Worm (Caenorhabditis elegans) whole organism, mixed stage, embryonic: Measurements from ENCODE around the gene R02F2.8.

Source experiments
- M03D4.4 ChIP-seq: sonication (generic microtip); optimal IDR thresholded peaks from 2 replicates; lab custom pipeline; 2017; ENCODE audit warnings: mild to moderate bottlenecking, missing genetic modification characterization, missing compliant biosample characterization
- bed-3 ChIP-seq: fragments of 200-800 bp; sonication (Bioruptor generic); optimal IDR thresholded peaks from 3 replicates; lab custom pipeline; 2018; ENCODE audit warnings: mild to moderate bottlenecking, missing genetic modification characterization, moderate library complexity, missing compliant biosample characterization
- blmp-1 ChIP-seq: fragments of 150-350 bp; optimal IDR thresholded peaks from 2 replicates; lab custom pipeline; 2014; ENCODE audit warnings: missing biosample characterization, missing genetic modification characterization
- ceh-39 ChIP-seq: fragments of 150-350 bp; optimal IDR thresholded peaks from 2 replicates; lab custom pipeline; 2014; ENCODE audit warnings: missing biosample characterization, missing genetic modification characterization
- ceh-43 ChIP-seq: fragments of 200-800 bp; sonication (Bioruptor generic); optimal IDR thresholded peaks from 2 replicates; lab custom pipeline; 2018; ENCODE audit warnings: mild to moderate bottlenecking, missing genetic modification characterization, moderate library complexity, missing compliant biosample characterization
- ceh-83 ChIP-seq: fragments of 200-800 bp; sonication (Bioruptor generic); optimal IDR thresholded peaks from 2 replicates; lab custom pipeline; 2018; ENCODE audit warnings: mild to moderate bottlenecking, missing genetic modification characterization, missing compliant biosample characterization
- ces-1 ChIP-seq: fragments of 150-350 bp; optimal IDR thresholded peaks from 2 replicates; lab custom pipeline; 2014; ENCODE audit warnings: missing biosample characterization, missing genetic modification reagents, missing genetic modification characterization
- cnd-1 ChIP-seq: fragments of 200-800 bp; sonication (Bioruptor generic); optimal IDR thresholded peaks from 2 replicates; lab custom pipeline; 2018; ENCODE audit warnings: mild to moderate bottlenecking, missing genetic modification characterization, missing compliant biosample characterization
- drap-1 ChIP-seq: fragments of 200-800 bp; sonication (Bioruptor generic); optimal IDR thresholded peaks from 3 replicates; lab custom pipeline; 2018; ENCODE audit warnings: mild to moderate bottlenecking, missing genetic modification characterization, missing compliant biosample characterization
- elt-1 ChIP-seq: sonication (generic microtip); optimal IDR thresholded peaks from 2 replicates; lab custom pipeline; 2017; ENCODE audit warnings: missing genetic modification characterization, mild to moderate bottlenecking, missing compliant biosample characterization, antibody characterized with exemption, moderate library complexity, borderline replicate concordance; ENCODE audit not compliant: insufficient read depth
- elt-3 ChIP-seq: fragments of 150-350 bp; optimal IDR thresholded peaks from 2 replicates; lab custom pipeline; 2014; ENCODE audit warnings: missing biosample characterization, missing genetic modification characterization
- flh-1 ChIP-seq: fragments of 200-800 bp; sonication (Bioruptor generic); optimal IDR thresholded peaks from 2 replicates; lab custom pipeline; 2018; ENCODE audit warnings: mild to moderate bottlenecking, missing genetic modification characterization, moderate library complexity, missing compliant biosample characterization
- hlh-1 ChIP-seq: fragments of 150-350 bp; optimal IDR thresholded peaks from 2 replicates; lab custom pipeline; 2014; ENCODE audit warnings: missing biosample characterization, missing genetic modification reagents, missing genetic modification characterization
- lin-13 ChIP-seq: fragments of 150-350 bp; optimal IDR thresholded peaks from 2 replicates; lab custom pipeline; 2014; ENCODE audit warnings: missing biosample characterization, missing genetic modification characterization
- lin-32 ChIP-seq: fragments of 200-800 bp; sonication (Bioruptor generic); optimal IDR thresholded peaks from 2 replicates; lab custom pipeline; 2018; ENCODE audit warnings: mild to moderate bottlenecking, missing genetic modification characterization, missing compliant biosample characterization
- lsy-2 ChIP-seq: fragments of 150-350 bp; optimal IDR thresholded peaks from 2 replicates; lab custom pipeline; 2014; ENCODE audit warnings: missing biosample characterization, missing genetic modification characterization
- mab-5 ChIP-seq: fragments of 150-350 bp; optimal IDR thresholded peaks from 2 replicates; lab custom pipeline; 2014; ENCODE audit warnings: missing biosample characterization, missing genetic modification characterization
- mep-1 ChIP-seq: fragments of 150-350 bp; optimal IDR thresholded peaks from 2 replicates; lab custom pipeline; 2017; ENCODE audit warnings: missing biosample characterization, missing genetic modification reagents, missing genetic modification characterization, inconsistent platforms
- mls-2 ChIP-seq: sonication (generic microtip); optimal IDR thresholded peaks from 2 replicates; lab custom pipeline; 2016; ENCODE audit warnings: mild to moderate bottlenecking, missing genetic modification characterization, moderate library complexity, missing compliant biosample characterization
- nhr-12 ChIP-seq: fragments of 150-350 bp; optimal IDR thresholded peaks from 2 replicates; lab custom pipeline; 2014; ENCODE audit warnings: missing biosample characterization, missing genetic modification characterization
- nhr-2 ChIP-seq: fragments of 150-350 bp; optimal IDR thresholded peaks from 2 replicates; lab custom pipeline; 2014; ENCODE audit warnings: missing biosample characterization, missing genetic modification characterization
- nhr-237 ChIP-seq: fragments of 150-350 bp; optimal IDR thresholded peaks from 2 replicates; lab custom pipeline; 2014; ENCODE audit warnings: missing biosample characterization, missing genetic modification characterization
- nhr-28 ChIP-seq: fragments of 150-350 bp; optimal IDR thresholded peaks from 2 replicates; lab custom pipeline; 2014; ENCODE audit warnings: missing biosample characterization, missing genetic modification characterization
- nhr-76 ChIP-seq: sonication (generic microtip); optimal IDR thresholded peaks from 2 replicates; lab custom pipeline; 2017; ENCODE audit warnings: missing biosample characterization, missing genetic modification characterization
- pha-4 ChIP-seq: fragments of 150-350 bp; optimal IDR thresholded peaks from 2 replicates; lab custom pipeline; 2018; ENCODE audit warnings: missing biosample characterization, missing genetic modification reagents, missing genetic modification characterization
- sem-2 ChIP-seq: fragments of 200-800 bp; sonication (Bioruptor generic); optimal IDR thresholded peaks from 2 replicates; lab custom pipeline; 2018; ENCODE audit warnings: mild to moderate bottlenecking, missing genetic modification characterization, missing compliant biosample characterization
- snpc-4 ChIP-seq: fragments of 150-350 bp; optimal IDR thresholded peaks from 2 replicates; lab custom pipeline; 2014; ENCODE audit warnings: missing biosample characterization, missing genetic modification characterization
- sptf-1 ChIP-seq: sonication (generic microtip); optimal IDR thresholded peaks from 2 replicates; lab custom pipeline; 2017; ENCODE audit warnings: mild to moderate bottlenecking, missing genetic modification characterization, moderate library complexity, missing compliant biosample characterization
- tbx-8 ChIP-seq: fragments of 200-800 bp; sonication (Bioruptor generic); optimal IDR thresholded peaks from 2 replicates; lab custom pipeline; 2018; ENCODE audit warnings: mild to moderate bottlenecking, missing genetic modification characterization, moderate library complexity, missing compliant biosample characterization
- unc-39 ChIP-seq: fragments of 150-350 bp; optimal IDR thresholded peaks from 2 replicates; lab custom pipeline; 2014; ENCODE audit warnings: missing biosample characterization, missing genetic modification characterization
- unc-62 ChIP-seq: fragments of 150-350 bp; optimal IDR thresholded peaks from 2 replicates; lab custom pipeline; 2014; ENCODE audit warnings: missing biosample characterization, missing genetic modification reagents, missing genetic modification characterization
- zip-8 ChIP-seq: fragments of 150-350 bp; optimal IDR thresholded peaks from 2 replicates; lab custom pipeline; 2014; ENCODE audit warnings: missing biosample characterization, missing genetic modification characterization
- ztf-11 ChIP-seq: fragments of 150-350 bp; optimal IDR thresholded peaks from 2 replicates; lab custom pipeline; 2014; ENCODE audit warnings: missing biosample characterization, missing genetic modification characterization

Gene R02F2.8

ce11 chrIII:5508669-5509068 lies 13.6 kb upstream of the R02F2.8 start, which contains the start of gene D1044.7:
TSS of gene D1044.7 (minus strand) at chrIII:5508769.
- no peak for TF ChIP-seq lsy-2 (tag; lab: Kevin White, UChicago)
- no peak for TF ChIP-seq elt-3 (tag; lab: Kevin White, UChicago)
- TF ChIP-seq flh-1 (GFP tag; lab: Kevin White, UChicago) = no peak
- no peak for TF ChIP-seq cnd-1
- no peak for TF ChIP-seq drap-1 (GFP tag; lab: Kevin White, UChicago)
- TF ChIP-seq hlh-1 (tag; lab: Kevin White, UChicago) = no peak
- TF ChIP-seq ceh-83 (GFP tag; lab: Kevin White, UChicago) = no peak
- no peak for TF ChIP-seq bed-3 (GFP tag; lab: Kevin White, UChicago)
- TF ChIP-seq mls-2 = no peak
- TF ChIP-seq unc-39 (tag; lab: Kevin White, UChicago) = no peak
- no peak for TF ChIP-seq M03D4.4 (tag; lab: Kevin White, UChicago)
- no peak for TF ChIP-seq lin-13

ce11 chrIII:5506936-5507335 lies 11.9 kb upstream of the R02F2.8 start:
- TF ChIP-seq mab-5 (tag; lab: Kevin White, UChicago) = no peak
- no peak for TF ChIP-seq snpc-4 (tag; lab: Kevin White, UChicago)

- no peak for TF ChIP-seq ceh-83 (GFP tag; lab: Kevin White, UChicago)
- TF ChIP-seq snpc-4 (tag; lab: Kevin White, UChicago) = no peak
- TF ChIP-seq elt-1 (tag; lab: Kevin White, UChicago) = no peak
- peak; percentile 18 for TF ChIP-seq M03D4.4 (tag; lab: Kevin White, UChicago)
- no peak for TF ChIP-seq bed-3 (GFP tag; lab: Kevin White, UChicago)
Measured at ce11 chrIII:5506023-5506597, 11.0 kb upstream of the R02F2.8 start.

- TF ChIP-seq snpc-4 (tag; lab: Kevin White, UChicago) = no peak
- no peak for TF ChIP-seq drap-1 (GFP tag; lab: Kevin White, UChicago)
Measured at ce11 chrIII:5505474-5506022, 10.5 kb upstream of the R02F2.8 start.

ce11 chrIII:5504725-5505473 lies 9.8 kb upstream of the R02F2.8 start:
- TF ChIP-seq drap-1 (GFP tag; lab: Kevin White, UChicago) (no peak), unc-39 (tag; lab: Kevin White, UChicago) (no peak), unc-62 (GFP tag; lab: Kevin White, UChicago) (no peak), sem-2 (GFP tag; lab: Kevin White, UChicago) (no peak), M03D4.4 (tag; lab: Kevin White, UChicago) (no peak), ztf-11 (no peak), mls-2 (no peak), sptf-1 (tag; lab: Kevin White, UChicago) (no peak), tbx-8 (GFP tag; lab: Kevin White, UChicago) (no peak), elt-3 (tag; lab: Kevin White, UChicago) (no peak), flh-1 (GFP tag; lab: Kevin White, UChicago) (no peak), ceh-83 (GFP tag; lab: Kevin White, UChicago) (no peak), mab-5 (tag; lab: Kevin White, UChicago) (no peak), lin-13 (no peak), lsy-2 (tag; lab: Kevin White, UChicago) (no peak), mep-1 (tag; lab: Kevin White, UChicago) (no peak), ceh-39 (no peak), bed-3 (GFP tag; lab: Kevin White, UChicago) (no peak), elt-1 (tag; lab: Kevin White, UChicago) (no peak)

ce11 chrIII:5504164-5504563 lies 9.1 kb upstream of the R02F2.8 start:
- TF ChIP-seq elt-1 (tag; lab: Kevin White, UChicago) (no peak), nhr-237 (tag; lab: Kevin White, UChicago) (no peak), blmp-1 (tag; lab: Kevin White, UChicago) (no peak), zip-8 (tag; lab: Kevin White, UChicago) (no peak), ceh-43 (GFP tag; lab: Kevin White, UChicago) (no peak), nhr-12 (tag; lab: Kevin White, UChicago) (no peak), flh-1 (GFP tag; lab: Kevin White, UChicago) (no peak), mep-1 (tag; lab: Kevin White, UChicago) (no peak), nhr-2 (tag; lab: Kevin White, UChicago) (no peak), lsy-2 (tag; lab: Kevin White, UChicago) (no peak), cnd-1 (no peak), drap-1 (GFP tag; lab: Kevin White, UChicago) (no peak), mls-2 (no peak), nhr-76 (tag; lab: Kevin White, UChicago) (no peak), ceh-39 (no peak), mab-5 (tag; lab: Kevin White, UChicago) (no peak), lin-13 (no peak), bed-3 (GFP tag; lab: Kevin White, UChicago) (no peak), elt-3 (tag; lab: Kevin White, UChicago) (peak; percentile 26), nhr-28 (tag; lab: Kevin White, UChicago) (no peak), pha-4 (tag; lab: Kevin White, UChicago) (no peak), lin-32 (no peak), ces-1 (GFP tag; lab: Kevin White, UChicago) (peak; percentile 86), snpc-4 (tag; lab: Kevin White, UChicago) (no peak), M03D4.4 (tag; lab: Kevin White, UChicago) (no peak), ceh-83 (GFP tag; lab: Kevin White, UChicago) (no peak)
